Fruit fly (Drosophila melanogaster): ENCODE measurements around the gene CG14777.

CG14777 gene

DNA sequence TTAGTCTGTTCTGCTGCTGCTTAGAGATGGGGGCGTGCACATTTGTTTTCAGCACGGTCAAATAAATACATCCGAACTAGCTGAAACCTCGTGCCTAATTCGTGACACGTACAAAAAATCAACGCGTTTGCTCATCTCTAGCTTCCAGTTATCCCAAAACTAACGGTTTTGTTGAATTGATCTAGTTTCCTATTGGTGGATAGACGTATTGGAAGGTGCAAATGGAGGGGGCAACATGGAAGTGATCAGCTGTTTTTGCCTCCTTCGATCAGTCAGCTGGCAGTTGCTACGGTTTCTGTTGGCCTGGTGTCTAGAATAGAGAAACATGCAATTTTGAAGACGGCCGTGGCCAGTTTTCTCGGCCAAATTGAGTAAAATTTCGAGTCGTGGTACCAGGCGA lies 51.7 kb downstream of the CG14777 start (continued):
- TF ChIP-seq CG30403 (GFP tag; optimal IDR thresholded peaks at IDR 0.05), result peak; percentile 56
- TF ChIP-seq CG2199 (GFP tag; IDR thresholded peaks at IDR 0.05), result no peak
- TF ChIP-seq CG17385 (GFP tag; optimal IDR thresholded peaks at IDR 0.05), result peak; percentile 39
- 0 out of 2 replicates have a peak, but pooled peaks have one; percentile 12 for TF ChIP-seq H2.0 (GFP tag; IDR thresholded peaks at IDR 0.05)
- peak; percentile 53 for TF ChIP-seq CG10543 (GFP tag; optimal IDR thresholded peaks at IDR 0.05)
- no peak for TF ChIP-seq CG8281 (tag; optimal IDR thresholded peaks at IDR 0.05)
- TF ChIP-seq org-1 (GFP tag; optimal IDR thresholded peaks at IDR 0.05), result no peak
- peak; percentile 10 for TF ChIP-seq CG9797 (GFP tag; optimal IDR thresholded peaks at IDR 0.05)
- peak in 1 of 3 experiments; percentile 27 for TF ChIP-seq lola (GFP tag; optimal IDR thresholded peaks at IDR 0.05)
- TF ChIP-seq B-H2 (GFP tag; optimal IDR thresholded peaks at IDR 0.05), result peak; percentile 44
- TF ChIP-seq CG11723 (GFP tag; optimal IDR thresholded peaks at IDR 0.05), result no peak
- no peak for TF ChIP-seq ase (GFP tag; IDR thresholded peaks at IDR 0.05)
- peak; percentile 42 for TF ChIP-seq CHES-1-like (GFP tag; optimal IDR thresholded peaks at IDR 0.05)
- peak; percentile 42 for TF ChIP-seq CG7556 (GFP tag; optimal IDR thresholded peaks at IDR 0.05)
- no peak for TF ChIP-seq kah (GFP tag; optimal IDR thresholded peaks at IDR 0.05)
- no peak for TF ChIP-seq sens-2 (GFP tag; IDR thresholded peaks at IDR 0.05)
- TF ChIP-seq B-H1 (GFP tag; IDR thresholded peaks at IDR 0.05), result no peak
- 0 out of 3 replicates have a peak, but pooled peaks have one; percentile 5 for TF ChIP-seq Optix (GFP tag; IDR thresholded peaks at IDR 0.05)
- peak; percentile 90 for TF ChIP-seq CG16813 (GFP tag; IDR thresholded peaks at IDR 0.05; ENCODE audit: partially characterized antibody)
- peak; percentile 64 for TF ChIP-seq lilli (GFP tag; optimal IDR thresholded peaks at IDR 0.05)
- TF ChIP-seq CG12942 (GFP tag; optimal IDR thresholded peaks at IDR 0.05), result peak; percentile 3
- TF ChIP-seq CG14014 (GFP tag; IDR thresholded peaks at IDR 0.05), result peak; percentile 41; the same call in 1 of the 2 replicates
- peak; percentile 93 for TF ChIP-seq CG6791 (GFP tag; IDR thresholded peaks at IDR 0.05; ENCODE audit: partially characterized antibody)
- peak; percentile 30 for TF ChIP-seq eyg (GFP tag; optimal IDR thresholded peaks at IDR 0.05)
- peak; percentile 88 for TF ChIP-seq unc-4 (GFP tag; IDR thresholded peaks at IDR 0.05; ENCODE audit: partially characterized antibody)
- TF ChIP-seq Rfx (GFP tag; IDR thresholded peaks at IDR 0.05), result peak; percentile 78
- peak; percentile 38 for TF ChIP-seq CG16863 (GFP tag; optimal IDR thresholded peaks at IDR 0.05)
- TF ChIP-seq NFAT (GFP tag; IDR thresholded peaks at IDR 0.05), result peak; percentile 63
- no peak for TF ChIP-seq gro (GFP tag; optimal IDR thresholded peaks at IDR 0.05)
- peak; percentile 37; the same call in 1 of the 2 replicates for TF ChIP-seq CG32532 (GFP tag; IDR thresholded peaks at IDR 0.05)
- TF ChIP-seq CG12155 (GFP tag; optimal IDR thresholded peaks at IDR 0.05), result peak; percentile 31
- peak; percentile 92 for TF ChIP-seq chinmo (GFP tag; IDR thresholded peaks at IDR 0.05; ENCODE audit: partially characterized antibody)
- TF ChIP-seq Pdp1 (GFP tag; optimal IDR thresholded peaks at IDR 0.05), result peak; percentile 16 to 34
- TF ChIP-seq BtbVII (GFP tag; optimal IDR thresholded peaks at IDR 0.05), result no peak
- TF ChIP-seq Meics (GFP tag; optimal IDR thresholded peaks at IDR 0.05), result peak; percentile 34
- peak; percentile 84 for TF ChIP-seq hb (GFP tag; IDR thresholded peaks at IDR 0.05; ENCODE audit: partially characterized antibody)
- TF ChIP-seq Hr51 (GFP tag; optimal IDR thresholded peaks at IDR 0.05), result peak; percentile 10 to 32
- peak; percentile 7 for TF ChIP-seq CG13424 (tag; optimal IDR thresholded peaks at IDR 0.05)
- TF ChIP-seq zfh1 (GFP tag; IDR thresholded peaks at IDR 0.05), result 0 out of 3 replicates have a peak, but pooled peaks have one; percentile 35
- peak; percentile 44 for TF ChIP-seq CG15514 (GFP tag; optimal IDR thresholded peaks at IDR 0.05)
- peak; percentile 5 for TF ChIP-seq Atf-2 (GFP tag; optimal IDR thresholded peaks at IDR 0.05)
- TF ChIP-seq Blimp-1 (GFP tag; optimal IDR thresholded peaks at IDR 0.05), result peak; percentile 22
- no peak for TF ChIP-seq D (optimal IDR thresholded peaks at IDR 0.05)
- no peak for TF ChIP-seq D (GFP tag; optimal IDR thresholded peaks at IDR 0.05)
- peak; percentile 43 for TF ChIP-seq CG12659 (GFP tag; optimal IDR thresholded peaks at IDR 0.05)
- TF ChIP-seq tx (GFP tag; optimal IDR thresholded peaks at IDR 0.05), result peak; percentile 2
- peak; percentile 29 for TF ChIP-seq Chrac-16 (GFP tag; optimal IDR thresholded peaks at IDR 0.05)
- peak; percentile 12 for TF ChIP-seq CG12299 (tag; optimal IDR thresholded peaks at IDR 0.05)
- peak; percentile 34 for TF ChIP-seq tin (GFP tag; optimal IDR thresholded peaks at IDR 0.05)
- TF ChIP-seq tap (tag; optimal IDR thresholded peaks at IDR 0.05), result no peak

Data from whole organism, embryonic.